Worm (Caenorhabditis elegans) whole organism, L2 larva: ENCODE data around the gene ZK688.4.

Experiments
- C34F6.9 ChIP-seq: fragments of 150-350 bp; optimal IDR thresholded peaks from 2 replicates; lab custom pipeline; 2014; ENCODE audit warnings: missing biosample characterization, missing genetic modification characterization
- F13H6.1 ChIP-seq: sonication (generic microtip); optimal IDR thresholded peaks from 2 replicates; lab custom pipeline; 2016; ENCODE audit warnings: missing genetic modification characterization, missing compliant biosample characterization
- R02D3.7 ChIP-seq: fragments of 150-350 bp; optimal IDR thresholded peaks from 2 replicates; lab custom pipeline; 2014; ENCODE audit warnings: missing biosample characterization, missing genetic modification characterization
- Y55F3AM.14 ChIP-seq: fragments of 200-800 bp; sonication (Bioruptor generic); optimal IDR thresholded peaks from 2 replicates; lab custom pipeline; 2018; ENCODE audit warnings: mild to moderate bottlenecking, missing genetic modification characterization, missing compliant biosample characterization
- ZK546.5 ChIP-seq: sonication (generic microtip); optimal IDR thresholded peaks from 2 replicates; lab custom pipeline; 2017; ENCODE audit warnings: missing biosample characterization, missing genetic modification characterization
- aly-2 ChIP-seq: fragments of 150-350 bp; optimal IDR thresholded peaks from 2 replicates; lab custom pipeline; 2014; ENCODE audit warnings: missing biosample characterization, missing genetic modification characterization
- ama-1 ChIP-seq: fragments of 150-350 bp; optimal IDR thresholded peaks from 2 replicates; lab custom pipeline; 2018; ENCODE audit warnings: inconsistent platforms
- blmp-1 ChIP-seq: sonication (generic microtip); optimal IDR thresholded peaks from 2 replicates; lab custom pipeline; 2017; ENCODE audit warnings: missing genetic modification characterization, mild to moderate bottlenecking, missing compliant biosample characterization, antibody characterized with exemption, moderate library complexity; ENCODE audit not compliant: insufficient read depth
- ceh-16 ChIP-seq: fragments of 150-350 bp; optimal IDR thresholded peaks from 2 replicates; lab custom pipeline; 2014; ENCODE audit warnings: missing biosample characterization, missing genetic modification characterization
- dmd-4 ChIP-seq: sonication (generic microtip); optimal IDR thresholded peaks from 2 replicates; lab custom pipeline; 2017; ENCODE audit warnings: missing biosample characterization, missing genetic modification characterization
- egl-27 ChIP-seq: sonication (generic microtip); optimal IDR thresholded peaks from 3 replicates; lab custom pipeline; 2017; ENCODE audit warnings: missing biosample characterization, missing genetic modification reagents, missing genetic modification characterization
- elt-3 ChIP-seq: sonication (generic microtip); optimal IDR thresholded peaks from 2 replicates; lab custom pipeline; 2017; ENCODE audit warnings: missing biosample characterization, missing genetic modification characterization
- fos-1 ChIP-seq: fragments of 150-350 bp; optimal IDR thresholded peaks from 2 replicates; lab custom pipeline; 2014; ENCODE audit warnings: missing biosample characterization, missing genetic modification characterization
- gmeb-1 ChIP-seq: fragments of 150-350 bp; optimal IDR thresholded peaks from 2 replicates; lab custom pipeline; 2014; ENCODE audit warnings: missing biosample characterization, missing genetic modification characterization
- lin-11 ChIP-seq: fragments of 150-350 bp; sonication (generic microtip); optimal IDR thresholded peaks from 2 replicates; lab custom pipeline; 2014; ENCODE audit warnings: missing biosample characterization, missing genetic modification characterization, inconsistent platforms, mixed read lengths
- lin-13 ChIP-seq: fragments of 150-350 bp; optimal IDR thresholded peaks from 2 replicates; lab custom pipeline; 2014; ENCODE audit warnings: missing biosample characterization, missing genetic modification reagents, missing genetic modification characterization
- lin-39 ChIP-seq: fragments of 150-350 bp; optimal IDR thresholded peaks from 2 replicates; lab custom pipeline; 2014; ENCODE audit warnings: missing biosample characterization, missing genetic modification reagents, missing genetic modification characterization
- mbf-1 ChIP-seq: sonication (generic microtip); optimal IDR thresholded peaks from 2 replicates; lab custom pipeline; 2017; ENCODE audit warnings: missing biosample characterization, missing genetic modification characterization
- mdl-1 ChIP-seq, 2 experiments: fragments of 150-350 bp in 1 of 2; sonication (generic microtip) in 1 of 2; optimal IDR thresholded peaks; 2 replicates each; lab custom pipeline; 2017; ENCODE audit warnings: missing biosample characterization in 2 of 2, missing genetic modification characterization in 2 of 2
- nhr-10 ChIP-seq: sonication (generic microtip); optimal IDR thresholded peaks from 2 replicates; lab custom pipeline; 2017; ENCODE audit warnings: missing biosample characterization, missing genetic modification characterization
- nhr-11 ChIP-seq: fragments of 150-350 bp; optimal IDR thresholded peaks from 2 replicates; lab custom pipeline; 2014; ENCODE audit warnings: missing biosample characterization, missing genetic modification characterization
- nhr-12 ChIP-seq: fragments of 150-350 bp; optimal IDR thresholded peaks from 2 replicates; lab custom pipeline; 2014; ENCODE audit warnings: missing biosample characterization, missing genetic modification characterization
- nhr-129 ChIP-seq: fragments of 150-350 bp; optimal IDR thresholded peaks from 2 replicates; lab custom pipeline; 2014; ENCODE audit warnings: missing biosample characterization, missing genetic modification characterization
- nhr-21 ChIP-seq: fragments of 150-350 bp; optimal IDR thresholded peaks from 2 replicates; lab custom pipeline; 2014; ENCODE audit warnings: missing biosample characterization, missing genetic modification characterization
- nhr-23 ChIP-seq: fragments of 150-350 bp; optimal IDR thresholded peaks from 2 replicates; lab custom pipeline; 2014; ENCODE audit warnings: missing biosample characterization, missing genetic modification reagents, missing genetic modification characterization
- nhr-237 ChIP-seq: fragments of 150-350 bp; optimal IDR thresholded peaks from 2 replicates; lab custom pipeline; 2014; ENCODE audit warnings: missing biosample characterization, missing genetic modification characterization
- nhr-25 ChIP-seq: fragments of 150-350 bp; sonication (generic microtip); optimal IDR thresholded peaks from 3 replicates; lab custom pipeline; 2014; ENCODE audit warnings: missing biosample characterization, missing genetic modification characterization
- nhr-6 ChIP-seq: fragments of 150-350 bp; optimal IDR thresholded peaks from 2 replicates; lab custom pipeline; 2014; ENCODE audit warnings: missing biosample characterization, missing genetic modification characterization
- sem-4 ChIP-seq: fragments of 150-350 bp; optimal IDR thresholded peaks from 2 replicates; lab custom pipeline; 2014; ENCODE audit warnings: missing biosample characterization, missing genetic modification reagents, missing genetic modification characterization
- skn-1 ChIP-seq: sonication (generic microtip); optimal IDR thresholded peaks from 2 replicates; lab custom pipeline; 2017; ENCODE audit warnings: missing biosample characterization, missing genetic modification characterization
- unc-39 ChIP-seq: fragments of 150-350 bp; optimal IDR thresholded peaks from 2 replicates; lab custom pipeline; 2014; ENCODE audit warnings: missing biosample characterization, missing genetic modification characterization
- unc-62 ChIP-seq: fragments of 150-350 bp; optimal IDR thresholded peaks from 2 replicates; lab custom pipeline; 2014; ENCODE audit warnings: missing biosample characterization, missing genetic modification reagents, missing genetic modification characterization
- ztf-11 ChIP-seq: sonication (generic microtip); optimal IDR thresholded peaks from 2 replicates; lab custom pipeline; 2017; ENCODE audit warnings: missing biosample characterization, missing genetic modification characterization

ZK688.4 gene

ce11 chrIII:7913488-7913887 is 18.7 kb downstream of the ZK688.4 start, which contains the start of gene ZK688.12:
Gene ZK688.12, minus strand, starts transcription at chrIII:7913588.
- TF ChIP-seq R02D3.7 (tag; lab: Kevin White, UChicago) (no peak), ztf-11 (tag; lab: Kevin White, UChicago) (no peak), ceh-16 (no peak), nhr-129 (tag; lab: Kevin White, UChicago) (no peak), unc-62 (no peak), egl-27 (tag; lab: Kevin White, UChicago) (no peak), blmp-1 (tag; lab: Kevin White, UChicago) (no peak), nhr-10 (tag; lab: Kevin White, UChicago) (no peak), dmd-4 (tag; lab: Kevin White, UChicago) (no peak)
- TF ChIP-seq, all 48 proteins: peak for 0

DNA sequence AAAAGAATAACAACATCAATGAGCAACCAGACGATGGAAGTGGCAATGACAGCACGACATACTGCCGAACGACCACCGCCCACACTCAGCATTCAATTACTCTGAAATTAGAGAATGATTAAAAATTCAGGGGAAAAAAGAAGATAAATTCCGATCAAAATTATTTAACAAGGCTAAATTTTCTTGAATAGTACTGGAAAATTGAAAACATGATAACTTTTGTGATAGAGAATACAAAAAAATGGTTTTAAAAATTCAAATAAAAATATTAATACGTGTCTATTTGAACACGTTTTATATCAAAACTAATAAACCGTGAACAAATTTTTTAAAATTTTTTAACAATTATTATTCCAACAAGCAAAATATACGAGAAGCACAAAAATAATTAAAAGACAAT is 22.8 kb downstream of the ZK688.4 start, which contains the start of gene gly-3:
TSS of gene gly-3 (minus strand) at position 101 of the 400 bp plus-strand sequence.
- TF ChIP-seq F13H6.1 (tag; lab: Kevin White, UChicago) = no peak
- no peak for TF ChIP-seq nhr-11 (tag; lab: Kevin White, UChicago)
- no peak for TF ChIP-seq Y55F3AM.14
- no peak for TF ChIP-seq aly-2 (tag; lab: Kevin White, UChicago)
- no peak for TF ChIP-seq ceh-16
- TF ChIP-seq nhr-129 (tag; lab: Kevin White, UChicago) = no peak
- TF ChIP-seq ama-1 = no peak
- no peak for TF ChIP-seq elt-3 (tag; lab: Kevin White, UChicago)
- no peak for TF ChIP-seq dmd-4 (tag; lab: Kevin White, UChicago)
- TF ChIP-seq blmp-1 (tag; lab: Kevin White, UChicago) = no peak
- TF ChIP-seq nhr-12 = no peak
- no peak for TF ChIP-seq nhr-21 (tag; lab: Kevin White, UChicago)
- no peak for TF ChIP-seq unc-39 (tag; lab: Kevin White, UChicago)
- TF ChIP-seq lin-11 (tag; lab: Kevin White, UChicago) = no peak
- no peak for TF ChIP-seq gmeb-1 (tag; lab: Kevin White, UChicago)

DNA sequence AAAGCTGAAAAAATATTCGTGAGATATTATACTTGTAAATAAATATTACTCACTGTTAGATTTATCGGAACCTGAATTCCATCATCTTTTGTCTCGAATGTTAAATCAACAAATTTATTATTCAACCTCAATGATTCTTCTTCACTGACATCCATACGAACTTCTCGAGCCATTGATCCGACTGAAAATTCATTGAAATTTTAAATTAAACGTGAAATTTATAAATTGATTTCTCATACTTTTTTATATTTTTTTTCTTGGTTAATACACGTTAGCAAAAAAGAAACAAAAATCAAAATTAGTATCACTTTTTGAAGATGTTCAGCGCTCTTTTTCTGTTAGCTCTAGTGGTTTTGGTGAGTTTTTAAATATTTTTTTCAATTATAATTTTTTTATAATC is 25.0 kb downstream of the ZK688.4 start, which contains the start of gene C29E4.14:
TSS of gene C29E4.14 (plus strand) at position 301 of the 400 bp plus-strand sequence.
- no peak for TF ChIP-seq ama-1
- no peak for TF ChIP-seq lin-39

ce11 chrIII:7922207-7922606 is 27.4 kb downstream of the ZK688.4 start, which contains the start of gene C29E4.17:
Gene C29E4.17, plus strand, starts transcription at chrIII:7922507.
- TF ChIP-seq fos-1 (no peak), lin-11 (tag; lab: Kevin White, UChicago) (no peak), nhr-6 (tag; lab: Kevin White, UChicago) (no peak), sem-4 (tag; lab: Kevin White, UChicago) (no peak), elt-3 (tag; lab: Kevin White, UChicago) (no peak), C34F6.9 (tag; lab: Kevin White, UChicago) (no peak), dmd-4 (tag; lab: Kevin White, UChicago) (no peak), nhr-12 (no peak), R02D3.7 (tag; lab: Kevin White, UChicago) (no peak), nhr-237 (tag; lab: Kevin White, UChicago) (no peak), nhr-11 (tag; lab: Kevin White, UChicago) (no peak), mbf-1 (tag; lab: Kevin White, UChicago) (no peak), nhr-129 (tag; lab: Kevin White, UChicago) (no peak), mdl-1 (tag; optimal IDR thresholded peaks at IDR 0.05; lab: Kevin White, UChicago) (no peak), ztf-11 (tag; lab: Kevin White, UChicago) (no peak), lin-13 (GFP tag; lab: Kevin White, UChicago) (no peak), skn-1 (no peak), unc-39 (tag; lab: Kevin White, UChicago) (no peak), nhr-25 (tag; lab: Kevin White, UChicago) (no peak)

DNA sequence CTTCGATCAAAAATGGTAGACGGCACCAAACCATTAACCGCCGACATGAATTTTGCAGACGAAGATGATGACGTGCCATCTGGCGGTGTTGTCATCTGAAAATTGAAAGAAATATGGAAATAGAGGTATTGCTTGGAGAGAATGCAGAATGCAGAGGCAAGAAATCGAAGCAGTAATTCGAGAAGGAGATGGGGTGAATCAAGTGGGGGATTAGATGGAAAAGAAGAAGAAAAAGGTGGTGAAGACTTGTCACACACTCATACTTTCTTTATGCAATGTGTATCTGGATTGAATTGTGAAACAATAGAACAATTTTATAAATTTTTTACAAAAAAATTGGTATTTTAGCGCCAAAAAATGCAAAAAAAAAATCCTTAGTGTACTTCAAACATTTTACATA is 30.0 kb downstream of the ZK688.4 start, which contains the start of gene tag-250:
TSS of gene tag-250 (minus strand) at position 101 of the 400 bp plus-strand sequence.
- TF ChIP-seq ama-1 (no peak), nhr-23 (tag; lab: Kevin White, UChicago) (no peak), nhr-129 (tag; lab: Kevin White, UChicago) (no peak), nhr-12 (no peak), nhr-10 (tag; lab: Kevin White, UChicago) (no peak), ZK546.5 (tag; lab: Kevin White, UChicago) (no peak), gmeb-1 (tag; lab: Kevin White, UChicago) (no peak), mdl-1 (tag; optimal IDR thresholded peaks at IDR 0.05; lab: Kevin White, UChicago) (no peak), elt-3 (tag; lab: Kevin White, UChicago) (no peak)
